Fruit fly (Drosophila melanogaster) whole organism, prepupa: ENCODE data around the gene Plap.

ENCODE experiments used
- Blimp-1 ChIP-seq: fragments of 200-800 bp; sonication (Bioruptor generic); optimal IDR thresholded peaks from 3 replicates; lab custom pipeline; 2017; ENCODE audit warnings: missing biosample characterization, missing genetic modification characterization, mild to moderate bottlenecking, moderate library complexity, missing genetic modification reagents
- CG10631 ChIP-seq: fragments of 200-800 bp; sonication (Bioruptor generic); optimal IDR thresholded peaks from 2 replicates; lab custom pipeline; 2016; ENCODE audit warnings: missing biosample characterization, missing genetic modification characterization
- CG11762 ChIP-seq: fragments of 200-800 bp; sonication (Bioruptor generic); optimal IDR thresholded peaks from 3 replicates; lab custom pipeline; 2016; ENCODE audit warnings: missing biosample characterization, missing genetic modification characterization; ENCODE audit not compliant: insufficient read depth
- CG11902 ChIP-seq: fragments of 200-800 bp; sonication (Bioruptor generic); optimal IDR thresholded peaks from 3 replicates; lab custom pipeline; 2016; ENCODE audit warnings: missing biosample characterization, missing genetic modification characterization
- CG16779 ChIP-seq: fragments of 200-800 bp; sonication (Bioruptor generic); optimal IDR thresholded peaks from 3 replicates; lab custom pipeline; 2017; ENCODE audit warnings: missing biosample characterization, mild to moderate bottlenecking, missing genetic modification characterization
- CG31627 ChIP-seq: fragments of 200-800 bp; sonication (Bioruptor generic); optimal IDR thresholded peaks from 3 replicates; lab custom pipeline; 2016; ENCODE audit warnings: missing biosample characterization, missing genetic modification characterization
- CG32006 ChIP-seq: fragments of 200-800 bp; sonication (Bioruptor generic); optimal IDR thresholded peaks from 3 replicates; lab custom pipeline; 2017; ENCODE audit warnings: missing biosample characterization, mild to moderate bottlenecking, missing genetic modification characterization
- CG34406 ChIP-seq: fragments of 200-800 bp; sonication (Bioruptor generic); optimal IDR thresholded peaks from 3 replicates; lab custom pipeline; 2016; ENCODE audit warnings: missing biosample characterization, missing genetic modification characterization
- CG4318 ChIP-seq: fragments of 200-800 bp; sonication (Bioruptor generic); optimal IDR thresholded peaks from 3 replicates; lab custom pipeline; 2017; ENCODE audit warnings: missing biosample characterization, mild to moderate bottlenecking, missing genetic modification characterization
- CG6163 ChIP-seq: fragments of 200-800 bp; sonication (Bioruptor generic); IDR thresholded peaks from 3 replicates; pipeline ENCODE4 v1.3.6; 2022; ENCODE audit warnings: missing biosample characterization, missing genetic modification characterization
- CG6792 ChIP-seq: fragments of 200-800 bp; sonication (Bioruptor generic); optimal IDR thresholded peaks from 3 replicates; lab custom pipeline; 2016; ENCODE audit warnings: missing biosample characterization, missing genetic modification characterization
- CG7368 ChIP-seq: fragments of 200-800 bp; sonication (Bioruptor generic); optimal IDR thresholded peaks from 3 replicates; lab custom pipeline; 2016; ENCODE audit warnings: missing biosample characterization, missing genetic modification characterization
- CG8632 ChIP-seq: fragments of 200-800 bp; sonication (Bioruptor generic); optimal IDR thresholded peaks from 3 replicates; lab custom pipeline; 2016; ENCODE audit warnings: missing biosample characterization, missing genetic modification characterization
- CG9139 ChIP-seq: fragments of 200-800 bp; sonication (Bioruptor generic); optimal IDR thresholded peaks from 3 replicates; lab custom pipeline; 2017; ENCODE audit warnings: missing biosample characterization, mild to moderate bottlenecking, missing genetic modification characterization
- Eip75B ChIP-seq: fragments of 200-800 bp; sonication (Bioruptor generic); optimal IDR thresholded peaks from 3 replicates; lab custom pipeline; 2016; ENCODE audit warnings: missing biosample characterization, missing genetic modification characterization
- Eip78C ChIP-seq: fragments of 200-800 bp; sonication (Bioruptor generic); peaks from one replicate; lab custom pipeline; 2016; ENCODE audit warnings: missing biosample characterization, missing genetic modification characterization
- Eip93F ChIP-seq: fragments of 200-800 bp; sonication (Bioruptor generic); optimal IDR thresholded peaks from 2 replicates; lab custom pipeline; 2016; ENCODE audit warnings: missing biosample characterization, mild to moderate bottlenecking, missing genetic modification characterization
- Ets96B ChIP-seq: fragments of 200-800 bp; optimal IDR thresholded peaks from 2 replicates; lab custom pipeline; 2019; ENCODE audit warnings: missing biosample characterization, mild to moderate bottlenecking, missing genetic modification characterization, moderate library complexity
- Hr38 ChIP-seq: sonication (Bioruptor generic); optimal IDR thresholded peaks from 2 replicates; lab custom pipeline; 2016; ENCODE audit warnings: missing biosample characterization, missing genetic modification characterization
- Hr39 ChIP-seq: fragments of 200-800 bp; sonication (Bioruptor generic); optimal IDR thresholded peaks from 2 replicates; lab custom pipeline; 2016; ENCODE audit warnings: missing biosample characterization, missing genetic modification characterization
- Met ChIP-seq: fragments of 200-800 bp; sonication (Bioruptor generic); optimal IDR thresholded peaks from 3 replicates; lab custom pipeline; 2016; ENCODE audit warnings: missing biosample characterization, missing genetic modification characterization
- OdsH ChIP-seq: fragments of 200-800 bp; sonication (Bioruptor generic); optimal IDR thresholded peaks from 3 replicates; lab custom pipeline; 2016; ENCODE audit warnings: missing biosample characterization, missing genetic modification characterization
- Smox ChIP-seq: fragments of 200-800 bp; sonication (Bioruptor generic); optimal IDR thresholded peaks from 3 replicates; lab custom pipeline; 2016; ENCODE audit warnings: missing biosample characterization, missing genetic modification characterization
- Sox14 ChIP-seq: fragments of 200-800 bp; sonication (Bioruptor generic); optimal IDR thresholded peaks from 3 replicates; lab custom pipeline; 2016; ENCODE audit warnings: missing biosample characterization, missing genetic modification characterization
- Sox15 ChIP-seq: fragments of 200-800 bp; sonication (Bioruptor generic); optimal IDR thresholded peaks from 3 replicates; lab custom pipeline; 2016; ENCODE audit warnings: missing biosample characterization, missing genetic modification characterization
- acj6 ChIP-seq: fragments of 200-800 bp; sonication (Bioruptor generic); optimal IDR thresholded peaks from 3 replicates; lab custom pipeline; 2016; ENCODE audit warnings: missing biosample characterization, missing genetic modification characterization
- cyc ChIP-seq: fragments of 200-800 bp; sonication (Bioruptor generic); optimal IDR thresholded peaks from 3 replicates; lab custom pipeline; 2016; ENCODE audit warnings: missing biosample characterization, missing genetic modification characterization
- dac ChIP-seq: fragments of 200-800 bp; sonication (Bioruptor generic); optimal IDR thresholded peaks from 2 replicates; lab custom pipeline; 2017; ENCODE audit warnings: missing biosample characterization, mild to moderate bottlenecking, missing genetic modification characterization
- dsx ChIP-seq: fragments of 200-800 bp; optimal IDR thresholded peaks from 3 replicates; lab custom pipeline; 2019; ENCODE audit warnings: missing biosample characterization, mild to moderate bottlenecking, missing genetic modification characterization, moderate library complexity; ENCODE audit not compliant: poor library complexity, severe bottlenecking
- eg ChIP-seq: fragments of 200-800 bp; sonication (Bioruptor generic); IDR thresholded peaks from 3 replicates; pipeline ENCODE4 v1.3.6; 2022; ENCODE audit warnings: missing biosample characterization, missing genetic modification characterization
- esn ChIP-seq: fragments of 200-800 bp; sonication (Bioruptor generic); optimal IDR thresholded peaks from 2 replicates; lab custom pipeline; 2016; ENCODE audit warnings: missing biosample characterization, mild to moderate bottlenecking, missing genetic modification characterization, moderate library complexity
- fd85E ChIP-seq: fragments of 200-800 bp; sonication (Bioruptor generic); optimal IDR thresholded peaks from 3 replicates; lab custom pipeline; 2016; ENCODE audit warnings: missing biosample characterization, missing genetic modification characterization
- fkh ChIP-seq: fragments of 200-800 bp; sonication (Bioruptor generic); optimal IDR thresholded peaks from 3 replicates; lab custom pipeline; 2017; ENCODE audit warnings: missing biosample characterization, mild to moderate bottlenecking, missing genetic modification characterization, moderate library complexity
- lz ChIP-seq: fragments of 200-800 bp; sonication (Bioruptor generic); optimal IDR thresholded peaks from 3 replicates; lab custom pipeline; 2016; ENCODE audit warnings: missing biosample characterization, missing genetic modification characterization
- salr ChIP-seq, 2 experiments: fragments of 200-800 bp; sonication (Bioruptor generic); optimal IDR thresholded peaks; 3 replicates each; lab custom pipeline; 2016 to 2018; ENCODE audit warnings: missing biosample characterization in 2 of 2, missing genetic modification characterization in 2 of 2, mild to moderate bottlenecking in 1 of 2
- spab ChIP-seq: fragments of 200-800 bp; sonication (Bioruptor generic); optimal IDR thresholded peaks from 2 replicates; lab custom pipeline; 2017; ENCODE audit warnings: missing biosample characterization, mild to moderate bottlenecking, missing genetic modification characterization, missing genetic modification reagents
- svp ChIP-seq: fragments of 200-800 bp; sonication (Bioruptor generic); peaks from one replicate; lab custom pipeline; 2016; ENCODE audit warnings: missing biosample characterization, missing genetic modification characterization
- vri ChIP-seq: fragments of 200-800 bp; sonication (Bioruptor generic); optimal IDR thresholded peaks from 3 replicates; lab custom pipeline; 2016; ENCODE audit warnings: missing biosample characterization, mild to moderate bottlenecking, missing genetic modification characterization

Plap gene

DNA sequence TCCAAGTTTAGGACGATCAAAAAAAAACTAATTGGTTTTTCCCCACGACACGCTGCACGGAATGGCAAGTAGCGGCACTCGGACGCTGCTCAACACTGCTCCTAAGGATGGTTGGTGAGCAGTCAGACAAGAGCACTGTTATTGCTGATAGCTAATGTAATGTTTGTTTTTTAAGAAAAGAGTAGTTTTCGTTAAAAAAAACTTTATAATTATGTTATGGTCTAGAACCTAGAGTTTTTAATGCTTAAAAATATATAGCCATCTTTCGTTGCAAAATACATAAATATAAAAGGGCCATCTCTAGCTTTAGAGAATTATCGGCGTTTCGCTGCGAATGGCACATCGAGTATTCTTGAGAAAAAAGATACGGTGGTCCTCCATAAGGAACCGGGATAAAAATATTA lies 2.5 kb upstream of the Plap start, which contains the start of the genes Charon and CG4887 (continued):
- no peak for TF ChIP-seq Eip75B (GFP tag; lab: Kevin White, UChicago)
- no peak for TF ChIP-seq fd85E (GFP tag; lab: Kevin White, UChicago)
- peak in 1 of 2 experiments; percentile 29 for TF ChIP-seq salr (GFP tag; optimal IDR thresholded peaks at IDR 0.05; lab: Kevin White, UChicago)
- TF ChIP-seq CG6792 (GFP tag; lab: Kevin White, UChicago) = peak; percentile 74
- TF ChIP-seq cyc (GFP tag; lab: Kevin White, UChicago) = peak; percentile 87
- TF ChIP-seq CG31627 = peak; percentile 92
- no peak for TF ChIP-seq CG9139 (GFP tag; lab: Kevin White, UChicago)
- no peak for TF ChIP-seq Sox14 (GFP tag; lab: Kevin White, UChicago)
- no peak for TF ChIP-seq CG4318 (GFP tag; lab: Kevin White, UChicago)
- TF ChIP-seq Eip93F (GFP tag; lab: Kevin White, UChicago) = no peak
- TF ChIP-seq Hr39 (GFP tag; lab: Kevin White, UChicago) = peak; percentile 89
- TF ChIP-seq Blimp-1 = no peak
- TF ChIP-seq Sox15 = peak; percentile 77
- no peak for TF ChIP-seq Eip78C (GFP tag; lab: Kevin White, UChicago)
- TF ChIP-seq CG6163 = peak; percentile 50; the same call in 2 of the 3 replicates
- no peak for TF ChIP-seq CG7368 (GFP tag; lab: Kevin White, UChicago)
- TF ChIP-seq lz (GFP tag; lab: Kevin White, UChicago) = peak; percentile 87
- no peak for TF ChIP-seq CG32006 (GFP tag; lab: Kevin White, UChicago)
- TF ChIP-seq CG11902 = peak; percentile 75
- TF ChIP-seq spab (GFP tag; lab: Kevin White, UChicago) = no peak
- no peak for TF ChIP-seq CG10631

- peak; percentile 26 for TF ChIP-seq esn
- TF ChIP-seq dsx (GFP tag; lab: Kevin White, UChicago) = no peak
- peak; percentile 66 for TF ChIP-seq svp (GFP tag; lab: Kevin White, UChicago)
Observed at dm6 chr2L:1166326-1166725, 3.8 kb downstream of the Plap start, which contains the start of gene CG14341. Gene CG14341, plus strand, starts transcription at chr2L:1166506.

DNA sequence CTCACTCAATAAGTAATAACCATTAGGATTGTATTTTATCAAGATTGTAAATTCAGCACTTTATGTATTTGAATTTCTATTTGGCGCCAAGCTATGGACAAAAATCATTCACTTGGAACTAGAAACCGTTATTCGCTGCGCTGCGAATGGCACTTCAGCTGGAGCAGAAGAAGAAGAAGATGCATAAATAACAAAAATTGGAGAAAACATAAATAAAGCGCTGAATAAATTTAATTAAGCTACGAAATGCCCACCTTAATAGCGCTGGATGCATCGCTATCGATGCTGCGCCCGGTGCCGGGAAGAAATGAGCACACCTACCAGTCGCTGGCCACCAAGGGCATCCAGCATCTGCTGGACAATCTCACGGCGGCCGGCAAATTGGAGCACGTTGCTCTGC lies 5.9 kb downstream of the Plap start, which contains the start of gene IntS14:
IntS14 (plus strand) TSS at position 150 of the 400 bp plus-strand sequence.
- TF ChIP-seq OdsH (GFP tag; lab: Kevin White, UChicago) (no peak), eg (GFP tag; lab: Robert Waterston, UW) (no peak), vri (GFP tag; lab: Kevin White, UChicago) (no peak), CG8632 (GFP tag; lab: Kevin White, UChicago) (no peak), Hr39 (GFP tag; lab: Kevin White, UChicago) (no peak), CG6792 (GFP tag; lab: Kevin White, UChicago) (no peak), Ets96B (tag; lab: Kevin White, UChicago) (no peak), Smox (GFP tag; lab: Kevin White, UChicago) (no peak)

- no peak for TF ChIP-seq Hr38 (GFP tag; lab: Kevin White, UChicago)
- no peak for TF ChIP-seq CG34406
- no peak for TF ChIP-seq CG16779 (tag; lab: Kevin White, UChicago)
- TF ChIP-seq acj6 (GFP tag; lab: Kevin White, UChicago) = no peak
- no peak for TF ChIP-seq lz (GFP tag; lab: Kevin White, UChicago)
- no peak for TF ChIP-seq CG9139 (GFP tag; lab: Kevin White, UChicago)
- no peak for TF ChIP-seq CG11762 (GFP tag; lab: Kevin White, UChicago)
- peak; percentile 60 for TF ChIP-seq Eip78C (GFP tag; lab: Kevin White, UChicago)
- TF ChIP-seq svp (GFP tag; lab: Kevin White, UChicago) = peak; percentile 100
- TF ChIP-seq fkh (GFP tag; lab: Kevin White, UChicago) = no peak
- TF ChIP-seq Eip75B (GFP tag; lab: Kevin White, UChicago) = peak; percentile 14
- no peak for TF ChIP-seq Met (GFP tag; lab: Kevin White, UChicago)
- no peak for TF ChIP-seq fd85E (GFP tag; lab: Kevin White, UChicago)
- no peak for TF ChIP-seq dac (GFP tag; lab: Kevin White, UChicago)
Observed at dm6 chr2L:1163538-1164143, 6.5 kb downstream of the Plap start, which contains the start of gene CG5080. Gene CG5080, minus strand, starts transcription at chr2L:1163886.
